Fruit fly (Drosophila melanogaster) whole organism, embryonic: ENCODE measurements around the gene CG15570.

ENCODE experiments used
- Bdp1 ChIP-seq: fragments of 200-800 bp; sonication (Bioruptor generic); optimal IDR thresholded peaks from 3 replicates; lab custom pipeline; 2016; ENCODE audit warnings: missing biosample characterization, missing genetic modification characterization
- Bgb ChIP-seq: fragments of 200-800 bp; sonication (Bioruptor generic); IDR thresholded peaks from 2 replicates; pipeline ENCODE4 v1.3.6; 2022; ENCODE audit warnings: missing biosample characterization, missing genetic modification characterization; ENCODE audit not compliant: partially characterized antibody
- Bteb2 ChIP-seq: fragments of 200-800 bp; sonication (Bioruptor generic); optimal IDR thresholded peaks from 2 replicates; lab custom pipeline; 2016; ENCODE audit warnings: missing biosample characterization, missing genetic modification characterization
- CG10565 ChIP-seq: fragments of 200-800 bp; sonication (Bioruptor generic); optimal IDR thresholded peaks from 3 replicates; lab custom pipeline; 2016; ENCODE audit warnings: missing biosample characterization, mild to moderate bottlenecking, missing genetic modification characterization
- CG10959 ChIP-seq: fragments of 200-800 bp; sonication (Bioruptor generic); IDR thresholded peaks from 2 replicates; pipeline ENCODE4 v1.3.6; 2022; ENCODE audit warnings: missing biosample characterization, missing genetic modification characterization
- CG11504 ChIP-seq: fragments of 200-800 bp; sonication (Bioruptor generic); optimal IDR thresholded peaks from 3 replicates; lab custom pipeline; 2019; ENCODE audit warnings: missing biosample characterization, mild to moderate bottlenecking, missing genetic modification characterization, moderate library complexity
- CG12104 ChIP-seq: fragments of 200-800 bp; sonication (Bioruptor generic); optimal IDR thresholded peaks from 3 replicates; lab custom pipeline; 2016; ENCODE audit warnings: missing biosample characterization, missing genetic modification characterization
- CG12236 ChIP-seq: fragments of 200-800 bp; sonication (Bioruptor generic); optimal IDR thresholded peaks from 2 replicates; lab custom pipeline; 2016; ENCODE audit warnings: missing biosample characterization, missing genetic modification characterization
- CG12391 ChIP-seq: fragments of 200-800 bp; sonication (Bioruptor generic); optimal IDR thresholded peaks from 3 replicates; lab custom pipeline; 2018; ENCODE audit warnings: missing biosample characterization, mild to moderate bottlenecking, missing genetic modification characterization, moderate library complexity
- CG13296 ChIP-seq: fragments of 200-800 bp; sonication (Bioruptor generic); optimal IDR thresholded peaks from 3 replicates; lab custom pipeline; 2018; ENCODE audit warnings: missing biosample characterization, mild to moderate bottlenecking, missing genetic modification characterization
- CG14710 ChIP-seq: fragments of 200-800 bp; sonication (Bioruptor generic); optimal IDR thresholded peaks from 3 replicates; lab custom pipeline; 2019; ENCODE audit warnings: missing biosample characterization, mild to moderate bottlenecking, missing genetic modification characterization, moderate library complexity
- CG1603 ChIP-seq: fragments of 200-800 bp; sonication (Bioruptor generic); optimal IDR thresholded peaks from 2 replicates; lab custom pipeline; 2019; ENCODE audit warnings: missing biosample characterization, mild to moderate bottlenecking, missing genetic modification characterization, moderate library complexity
- CG17328 ChIP-seq: fragments of 200-800 bp; sonication (Bioruptor generic); IDR thresholded peaks from 2 replicates; pipeline ENCODE4 v1.3.6; 2022; ENCODE audit warnings: missing biosample characterization, missing genetic modification characterization
- CG2712 ChIP-seq: fragments of 200-800 bp; optimal IDR thresholded peaks from 3 replicates; lab custom pipeline; 2019; ENCODE audit warnings: missing biosample characterization, mild to moderate bottlenecking, missing genetic modification characterization, moderate library complexity
- CG2889 ChIP-seq: fragments of 200-800 bp; sonication (Bioruptor generic); IDR thresholded peaks from 3 replicates; pipeline ENCODE4 v1.3.6; 2022; ENCODE audit warnings: missing biosample characterization, missing genetic modification characterization
- CG3726 ChIP-seq: fragments of 200-800 bp; sonication (Bioruptor generic); IDR thresholded peaks from 3 replicates; pipeline ENCODE4, ENCODE4 v1.3.6; 2022; ENCODE audit warnings: missing biosample characterization, missing genetic modification characterization
- CG4404 ChIP-seq: fragments of 200-800 bp; sonication (Bioruptor generic); IDR thresholded peaks from 2 replicates; pipeline ENCODE4 v1.3.6; 2022; ENCODE audit warnings: missing biosample characterization, missing genetic modification characterization
- CG5180 ChIP-seq: fragments of 200-800 bp; sonication (Bioruptor generic); optimal IDR thresholded peaks from 3 replicates; lab custom pipeline; 2017; ENCODE audit warnings: missing biosample characterization, missing genetic modification characterization, mild to moderate bottlenecking, moderate library complexity, missing genetic modification reagents
- CG6254 ChIP-seq: fragments of 200-800 bp; sonication (Bioruptor generic); optimal IDR thresholded peaks from 3 replicates; lab custom pipeline; 2017; ENCODE audit warnings: mild to moderate bottlenecking, missing biosample characterization, missing genetic modification reagents, missing genetic modification characterization
- CG6689 ChIP-seq: fragments of 200-800 bp; sonication (Bioruptor generic); IDR thresholded peaks from 2 replicates; pipeline ENCODE4 v1.3.6; 2022; ENCODE audit warnings: missing biosample characterization, missing genetic modification characterization
- CG7271 ChIP-seq: fragments of 200-800 bp; sonication (Bioruptor generic); optimal IDR thresholded peaks from 2 replicates; lab custom pipeline; 2018; ENCODE audit warnings: missing biosample characterization, mild to moderate bottlenecking, missing genetic modification characterization, moderate library complexity
- CG8388 ChIP-seq: fragments of 200-800 bp; sonication (Bioruptor generic); optimal IDR thresholded peaks from 2 replicates; lab custom pipeline; 2019; ENCODE audit warnings: missing biosample characterization, mild to moderate bottlenecking, missing genetic modification characterization, moderate library complexity
- CG9932 ChIP-seq: fragments of 200-800 bp; sonication (Bioruptor generic); IDR thresholded peaks from 2 replicates; pipeline ENCODE4 v1.3.6; 2022; ENCODE audit warnings: missing biosample characterization, missing genetic modification characterization
- Drgx ChIP-seq: fragments of 200-800 bp; sonication (Bioruptor generic); IDR thresholded peaks from 2 replicates; pipeline ENCODE4 v1.3.6; 2022; ENCODE audit warnings: missing biosample characterization, missing genetic modification characterization
- Gsc ChIP-seq: fragments of 200-800 bp; sonication (Bioruptor generic); IDR thresholded peaks from 2 replicates; pipeline ENCODE4 v1.3.6; 2022; ENCODE audit warnings: missing biosample characterization, missing genetic modification characterization
- Jarid2 ChIP-seq: fragments of 200-800 bp; sonication (Bioruptor generic); optimal IDR thresholded peaks from 3 replicates; lab custom pipeline; 2017; ENCODE audit warnings: mild to moderate bottlenecking, missing biosample characterization, missing genetic modification reagents, missing genetic modification characterization
- Mes4 ChIP-seq: fragments of 200-800 bp; sonication (Bioruptor generic); optimal IDR thresholded peaks from 2 replicates; lab custom pipeline; 2016; ENCODE audit warnings: missing biosample characterization, missing genetic modification characterization
- Oli ChIP-seq: fragments of 200-800 bp; sonication (Bioruptor generic); optimal IDR thresholded peaks from 2 replicates; lab custom pipeline; 2018; ENCODE audit warnings: missing biosample characterization, mild to moderate bottlenecking, missing genetic modification characterization, moderate library complexity
- Sox102F ChIP-seq: fragments of 200-800 bp; sonication (Bioruptor generic); optimal IDR thresholded peaks from 2 replicates; lab custom pipeline; 2018; ENCODE audit warnings: missing biosample characterization, mild to moderate bottlenecking, missing genetic modification characterization, moderate library complexity
- caup ChIP-seq: fragments of 200-800 bp; sonication (Bioruptor generic); optimal IDR thresholded peaks from 3 replicates; lab custom pipeline; 2017; ENCODE audit warnings: missing biosample characterization, mild to moderate bottlenecking, missing genetic modification characterization, moderate library complexity; ENCODE audit not compliant: severe bottlenecking
- chm ChIP-seq: fragments of 200-800 bp; sonication (Bioruptor generic); IDR thresholded peaks from 2 replicates; pipeline ENCODE4 v1.3.6; 2022; ENCODE audit warnings: missing biosample characterization, missing genetic modification characterization
- ci ChIP-seq: fragments of 200-800 bp; sonication (Bioruptor generic); IDR thresholded peaks from 3 replicates; pipeline ENCODE4 v1.3.6; 2022; ENCODE audit warnings: missing biosample characterization, missing genetic modification characterization
- crc ChIP-seq: fragments of 200-800 bp; sonication (Bioruptor generic); optimal IDR thresholded peaks from 2 replicates; lab custom pipeline; 2016; ENCODE audit warnings: missing biosample characterization, missing genetic modification characterization
- dan ChIP-seq: fragments of 200-800 bp; sonication (Bioruptor generic); IDR thresholded peaks from 2 replicates; pipeline ENCODE4 v1.3.6; 2022; ENCODE audit warnings: missing biosample characterization, missing genetic modification characterization
- lbe ChIP-seq: fragments of 200-800 bp; sonication (Bioruptor generic); optimal IDR thresholded peaks from 2 replicates; lab custom pipeline; 2016; ENCODE audit warnings: missing biosample characterization, mild to moderate bottlenecking, missing genetic modification characterization
- lov ChIP-seq, 2 experiments: fragments of 200-800 bp in 1 of 2; fragments of >200 bp in 1 of 2; sonication (Bioruptor generic) in 1 of 2; IDR thresholded peaks in 1 of 2; optimal IDR thresholded peaks in 1 of 2; 2 replicates in 1 of 2; 3 replicates in 1 of 2; pipeline versions ENCODE4 v1.3.6 to Lab custom; 2017 to 2022; ENCODE audit warnings: missing biosample characterization in 1 of 2, missing genetic modification characterization in 1 of 2
- oc ChIP-seq: fragments of 200-800 bp; sonication (Bioruptor generic); optimal IDR thresholded peaks from 2 replicates; lab custom pipeline; 2018; ENCODE audit warnings: missing biosample characterization, mild to moderate bottlenecking, missing genetic modification characterization, moderate library complexity
- p53 ChIP-seq: fragments of 200-800 bp; sonication (Bioruptor generic); optimal IDR thresholded peaks from 2 replicates; lab custom pipeline; 2016; ENCODE audit warnings: missing biosample characterization, missing genetic modification characterization
- phol ChIP-seq: fragments of 200-800 bp; sonication (Bioruptor generic); optimal IDR thresholded peaks from 3 replicates; lab custom pipeline; 2018; ENCODE audit warnings: missing biosample characterization, mild to moderate bottlenecking, missing genetic modification characterization, moderate library complexity
- prd ChIP-seq, 3 experiments: fragments of >200 bp in 2 of 3; fragments of 200-800 bp in 1 of 3; sonication (Bioruptor generic) in 1 of 3; optimal IDR thresholded peaks in 2 of 3; IDR thresholded peaks in 1 of 3; 2 replicates in 2 of 3; 3 replicates in 1 of 3; pipeline versions ENCODE4 v1.3.6 to Lab custom; 2017 to 2022; ENCODE audit warnings: missing biosample characterization in 1 of 3, missing genetic modification characterization in 1 of 3
- pzg ChIP-seq: fragments of 200-800 bp; sonication (Bioruptor generic); optimal IDR thresholded peaks from 3 replicates; lab custom pipeline; 2018; ENCODE audit warnings: missing biosample characterization, mild to moderate bottlenecking, missing genetic modification characterization, moderate library complexity
- rib ChIP-seq: fragments of 200-800 bp; sonication (Bioruptor generic); IDR thresholded peaks from 2 replicates; pipeline ENCODE4 v1.3.6; 2022; ENCODE audit warnings: missing biosample characterization, missing genetic modification characterization
- sens ChIP-seq: fragments of 200-800 bp; sonication (Bioruptor generic); peaks from one replicate; lab custom pipeline; 2016; ENCODE audit warnings: missing biosample characterization, missing genetic modification characterization
- sisA ChIP-seq: fragments of 200-800 bp; sonication (Bioruptor generic); IDR thresholded peaks from 2 replicates; pipeline ENCODE4 v1.3.6; 2022; ENCODE audit warnings: missing biosample characterization, missing genetic modification characterization
- vfl ChIP-seq: fragments of 200-800 bp; sonication (Bioruptor generic); optimal IDR thresholded peaks from 2 replicates; lab custom pipeline; 2016; ENCODE audit warnings: missing biosample characterization, missing genetic modification characterization
- zen ChIP-seq: fragments of 200-800 bp; sonication (Bioruptor generic); optimal IDR thresholded peaks from 3 replicates; lab custom pipeline; 2018; ENCODE audit warnings: missing biosample characterization, mild to moderate bottlenecking, missing genetic modification characterization, moderate library complexity

Gene CG15570

dm6 chrX:4170492-4170891 is 47.5 kb upstream of the CG15570 start (continued):
- no peak for TF ChIP-seq Bteb2 (GFP tag; lab: Kevin White, UChicago)
- no peak for TF ChIP-seq Bgb (GFP tag; lab: Robert Waterston, UW)
- peak; percentile 71 for TF ChIP-seq Drgx (GFP tag; lab: Robert Waterston, UW)
- TF ChIP-seq sisA (GFP tag; lab: Robert Waterston, UW), result no peak
- TF ChIP-seq prd (optimal IDR thresholded peaks at IDR 0.05; lab: Kevin White, UChicago), result no peak
- peak; percentile 49; the same call in 1 of the 3 replicates for TF ChIP-seq prd (GFP tag; IDR thresholded peaks at IDR 0.05; lab: Robert Waterston, UW)
- TF ChIP-seq CG4404 (GFP tag; lab: Robert Waterston, UW), result no peak
- no peak for TF ChIP-seq Jarid2 (GFP tag; lab: Kevin White, UChicago)
- peak; percentile 19 for TF ChIP-seq CG11504 (tag; lab: Kevin White, UChicago)
- TF ChIP-seq CG8388, result peak; percentile 5
- no peak for TF ChIP-seq p53 (GFP tag; lab: Kevin White, UChicago)
- no peak for TF ChIP-seq CG10959
- TF ChIP-seq rib (GFP tag; lab: Robert Waterston, UW), result no peak
- peak; percentile 1 for TF ChIP-seq CG14710
- TF ChIP-seq lbe (GFP tag; lab: Kevin White, UChicago), result no peak
- no peak for TF ChIP-seq pzg
- no peak for TF ChIP-seq CG13296
- TF ChIP-seq Mes4, result no peak
- TF ChIP-seq vfl (GFP tag; lab: Kevin White, UChicago), result no peak
- no peak for TF ChIP-seq CG10565 (GFP tag; lab: Kevin White, UChicago)
- TF ChIP-seq CG6254, result no peak
- TF ChIP-seq CG12104 (GFP tag; lab: Kevin White, UChicago), result no peak
- TF ChIP-seq lov (optimal IDR thresholded peaks at IDR 0.05; lab: Kevin White, UChicago), result no peak
- no peak for TF ChIP-seq lov (GFP tag; IDR thresholded peaks at IDR 0.05; lab: Robert Waterston, UW)
- TF ChIP-seq phol (tag; lab: Kevin White, UChicago), result peak; percentile 27
- no peak for TF ChIP-seq Bdp1 (GFP tag; lab: Kevin White, UChicago)
- TF ChIP-seq CG3726, result no peak
- TF ChIP-seq Gsc, result no peak
- no peak for TF ChIP-seq dan (GFP tag; lab: Robert Waterston, UW)
- no peak for TF ChIP-seq Oli (tag; lab: Kevin White, UChicago)
- TF ChIP-seq CG1603 (tag; lab: Kevin White, UChicago), result peak; percentile 24
- no peak for TF ChIP-seq caup
- peak; percentile 48 for TF ChIP-seq sens (GFP tag; lab: Kevin White, UChicago)
- 0 out of 2 replicates have a peak, but pooled peaks have one; percentile 14 for TF ChIP-seq CG17328 (GFP tag; lab: Robert Waterston, UW)
- TF ChIP-seq CG7271, result no peak
- TF ChIP-seq CG2712 (tag; lab: Kevin White, UChicago), result peak; percentile 22
- peak; percentile 7 for TF ChIP-seq CG12391 (tag; lab: Kevin White, UChicago)
- no peak for TF ChIP-seq chm
- 0 out of 2 replicates have a peak, but pooled peaks have one; percentile 23 for TF ChIP-seq CG6689 (GFP tag; lab: Robert Waterston, UW)
- no peak for TF ChIP-seq CG9932 (GFP tag; lab: Robert Waterston, UW)
- no peak for TF ChIP-seq CG12236 (GFP tag; lab: Kevin White, UChicago)
- no peak for TF ChIP-seq zen (tag; lab: Kevin White, UChicago)
- no peak for TF ChIP-seq CG2889 (GFP tag; lab: Robert Waterston, UW)
- TF ChIP-seq Sox102F (GFP tag; lab: Kevin White, UChicago), result peak; percentile 22
- no peak for TF ChIP-seq crc (GFP tag; lab: Kevin White, UChicago)
- no peak for TF ChIP-seq CG5180 (GFP tag; lab: Kevin White, UChicago)
- no peak for TF ChIP-seq oc
- 0 out of 3 replicates have a peak, but pooled peaks have one; percentile 37 for TF ChIP-seq ci (GFP tag; lab: Robert Waterston, UW)
